Fruit fly (Drosophila melanogaster) whole organism, pupa: ENCODE measurements around the gene regucalcin.

Experiments
- CG10348 ChIP-seq: fragments of 200-800 bp; sonication (Bioruptor generic); IDR thresholded peaks from 2 replicates; pipeline ENCODE4 v1.3.6; 2022; ENCODE audit warnings: missing biosample characterization, missing genetic modification characterization
- CG34367 ChIP-seq: fragments of 200-800 bp; sonication (Bioruptor generic); optimal IDR thresholded peaks from 2 replicates; lab custom pipeline; 2018; ENCODE audit warnings: missing biosample characterization, mild to moderate bottlenecking, missing genetic modification characterization
- CG4496 ChIP-seq: fragments of 200-800 bp; sonication (Bioruptor generic); IDR thresholded peaks from 3 replicates; pipeline ENCODE4 v1.3.6; 2022; ENCODE audit warnings: missing biosample characterization, missing genetic modification characterization
- CG9948 ChIP-seq: fragments of 200-800 bp; sonication (Bioruptor generic); optimal IDR thresholded peaks from 2 replicates; lab custom pipeline; 2018; ENCODE audit warnings: missing biosample characterization, mild to moderate bottlenecking, missing genetic modification characterization, moderate library complexity
- D1 ChIP-seq: fragments of 200-800 bp; sonication (Bioruptor generic); optimal IDR thresholded peaks from 2 replicates; lab custom pipeline; 2018; ENCODE audit warnings: missing biosample characterization, mild to moderate bottlenecking, missing genetic modification characterization, moderate library complexity
- EcR ChIP-seq: fragments of 200-800 bp; sonication (Bioruptor generic); optimal IDR thresholded peaks from 3 replicates; lab custom pipeline; 2019; ENCODE audit warnings: missing biosample characterization, missing genetic modification characterization, mild to moderate bottlenecking, moderate library complexity, missing genetic modification reagents
- Ets98B ChIP-seq: fragments of 200-800 bp; sonication (Bioruptor generic); IDR thresholded peaks from 2 replicates; pipeline ENCODE4 v1.3.6; 2022; ENCODE audit warnings: missing biosample characterization, missing genetic modification characterization
- Pif1B ChIP-seq: fragments of 200-800 bp; sonication (Bioruptor generic); optimal IDR thresholded peaks from 3 replicates; lab custom pipeline; 2016; ENCODE audit warnings: missing biosample characterization, missing genetic modification characterization
- Snoo ChIP-seq: fragments of 200-800 bp; sonication (Bioruptor generic); optimal IDR thresholded peaks from 3 replicates; lab custom pipeline; 2017; ENCODE audit warnings: missing biosample characterization, mild to moderate bottlenecking, missing genetic modification characterization, inconsistent platforms
- gl ChIP-seq: fragments of 200-800 bp; sonication (Bioruptor generic); optimal IDR thresholded peaks from 2 replicates; lab custom pipeline; 2018; ENCODE audit warnings: missing biosample characterization, mild to moderate bottlenecking, missing genetic modification characterization
- rn ChIP-seq: fragments of 200-800 bp; sonication (Bioruptor generic); IDR thresholded peaks from 2 replicates; pipeline ENCODE4 v1.3.6; 2022; ENCODE audit warnings: missing biosample characterization, missing genetic modification characterization

Gene regucalcin

DNA sequence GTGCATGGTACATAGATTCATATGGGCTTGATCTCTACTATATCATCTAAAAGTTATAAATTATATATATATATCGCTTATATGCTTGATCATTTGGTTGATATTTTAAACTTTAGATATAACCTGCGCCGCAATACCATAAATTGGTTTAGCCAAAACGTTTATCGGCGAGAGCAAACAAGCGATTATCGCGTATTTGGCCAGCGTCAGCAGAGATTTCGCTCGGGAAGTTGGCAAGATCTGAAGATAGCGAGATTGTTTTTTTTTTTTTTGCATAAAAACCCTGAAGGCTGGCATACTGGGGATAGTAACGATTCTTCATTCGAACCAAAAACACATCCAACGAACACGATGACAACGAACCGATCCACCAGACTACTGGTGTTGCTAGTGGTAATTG lies 47.3 kb downstream of the regucalcin start, which contains the start of gene Muc11A:
Muc11A (plus strand) TSS at position 301 of the 400 bp plus-strand sequence.
- TF ChIP-seq gl (no peak), D1 (tag; lab: Kevin White, UChicago) (no peak), CG4496 (GFP tag; lab: Robert Waterston, UW) (no peak), CG34367 (tag; lab: Kevin White, UChicago) (no peak), EcR (no peak), rn (GFP tag; lab: Robert Waterston, UW) (no peak), Snoo (tag; lab: Kevin White, UChicago) (no peak), CG9948 (tag; lab: Kevin White, UChicago) (no peak), Ets98B (GFP tag; lab: Robert Waterston, UW) (no peak), Pif1B (GFP tag; lab: Kevin White, UChicago) (no peak), CG10348 (GFP tag; lab: Robert Waterston, UW) (no peak)
